Worm (Caenorhabditis elegans): Measurements from ENCODE around the gene C27F2.10.
A peak's percentile ranks its signal among the peaks of the same experiment; 100 is the strongest.

C27F2.10 gene

ce11 chrIII:5021689-5022088 lies 35.0 kb upstream of the C27F2.10 start, which contains the start of gene R144.3:
Gene R144.3 (plus strand): TSS chrIII:5021989.
- TF ChIP-seq madf-6 (GFP tag; IDR thresholded peaks at IDR 0.05) (no peak), ztf-6 (GFP tag; IDR thresholded peaks at IDR 0.05) (no peak), egrh-3 (GFP tag; IDR thresholded peaks at IDR 0.05) (no peak), ceh-58 (GFP tag; IDR thresholded peaks at IDR 0.05) (no peak), tbx-9 (tag; optimal IDR thresholded peaks at IDR 0.05; ENCODE audit: borderline replicate concordance) (no peak)

- TF ChIP-seq cebp-1 (GFP tag; IDR thresholded peaks at IDR 0.05) (no peak), cebp-1 (tag; optimal IDR thresholded peaks at IDR 0.05) (no peak), ztf-3 (GFP tag; optimal IDR thresholded peaks at IDR 0.05) (no peak), B0336.3 (GFP tag; IDR thresholded peaks at IDR 0.05) (no peak), nhr-80 (tag; optimal IDR thresholded peaks at IDR 0.05) (no peak), Y67H2A.10 (GFP tag; conservative IDR thresholded peaks at IDR 0.05) (no peak), ceh-27 (GFP tag; optimal IDR thresholded peaks at IDR 0.05) (no peak), D2030.7 (GFP tag; IDR thresholded peaks at IDR 0.05) (no peak), snpc-1.1 (tag; optimal IDR thresholded peaks at IDR 0.05; ENCODE audit: insufficient read depth) (no peak), lir-1 (GFP tag; conservative IDR thresholded peaks at IDR 0.05) (no peak), ekl-4 (GFP tag; IDR thresholded peaks at IDR 0.05) (no peak), nhr-120 (GFP tag; IDR thresholded peaks at IDR 0.05) (no peak), him-1 (tag; optimal IDR thresholded peaks at IDR 0.05) (no peak), ztf-18 (tag; optimal IDR thresholded peaks at IDR 0.05) (no peak)
Measured at ce11 chrIII:5020924-5021323, 34.2 kb upstream of the C27F2.10 start, which contains the start of gene mdt-11. Gene mdt-11 (plus strand): TSS chrIII:5021224.

- TF ChIP-seq die-1 (tag; optimal IDR thresholded peaks at IDR 0.05) (peak; percentile 72), B0035.1 (tag; optimal IDR thresholded peaks at IDR 0.05) (peak; percentile 89), ets-4 (GFP tag; optimal IDR thresholded peaks at IDR 0.05) (peak; percentile 97), fkh-3 (tag; optimal IDR thresholded peaks at IDR 0.05) (peak; percentile 21), Y95B8A.8 (GFP tag; IDR thresholded peaks at IDR 0.05) (peak; percentile 98), lin-40 (tag; optimal IDR thresholded peaks at IDR 0.05) (peak; percentile 98), ceh-58 (GFP tag; IDR thresholded peaks at IDR 0.05) (no peak), let-526 (GFP tag; IDR thresholded peaks at IDR 0.05) (peak; percentile 91), repo-1 (tag; optimal IDR thresholded peaks at IDR 0.05) (peak; percentile 96), zim-3 (tag; optimal IDR thresholded peaks at IDR 0.05) (peak; percentile 64), mel-28 (tag; optimal IDR thresholded peaks at IDR 0.05; ENCODE audit: borderline replicate concordance) (peak; percentile 43), tbp1 (GFP tag; optimal IDR thresholded peaks at IDR 0.05) (peak; percentile 79), F57A8.1 (GFP tag; optimal IDR thresholded peaks at IDR 0.05) (peak; percentile 80), hsf-1 (GFP tag; IDR thresholded peaks at IDR 0.05) (peak; percentile 90), him-1 (tag; optimal IDR thresholded peaks at IDR 0.05) (peak; percentile 84), T07F8.4 (tag; optimal IDR thresholded peaks at IDR 0.05) (peak; percentile 88), bed-2 (GFP tag; IDR thresholded peaks at IDR 0.05) (peak; percentile 56; the same call in 1 of the 2 replicates), F37B4.10 (GFP tag; IDR thresholded peaks at IDR 0.05) (0 out of 2 replicates have a peak, but pooled peaks have one; percentile 87), nfya-2 (GFP tag; IDR thresholded peaks at IDR 0.05) (no peak), Y79H2A.3 (GFP tag; conservative IDR thresholded peaks at IDR 0.05) (peak; percentile 83), attf-5 (GFP tag; optimal IDR thresholded peaks at IDR 0.05) (peak; percentile 100), nhr-179 (tag; optimal IDR thresholded peaks at IDR 0.05) (no peak), ztf-28 (GFP tag; IDR thresholded peaks at IDR 0.05) (peak; percentile 92), rec-8 (tag; optimal IDR thresholded peaks at IDR 0.05) (peak; percentile 31 to 60), F10E7.11 (tag; optimal IDR thresholded peaks at IDR 0.05) (peak; percentile 71), egl-18 (GFP tag; IDR thresholded peaks at IDR 0.05) (peak; percentile 86), unc-130 (GFP tag; optimal IDR thresholded peaks at IDR 0.05) (peak; percentile 96), lsy-27 (tag; optimal IDR thresholded peaks at IDR 0.05; ENCODE audit: borderline replicate concordance, insufficient read depth) (peak; percentile 81)
Measured at ce11 chrIII:5018116-5018689, 31.5 kb upstream of the C27F2.10 start, which contains the start of gene wip-1. Gene wip-1 (plus strand): TSS chrIII:5018639.
